Worm (Caenorhabditis elegans): ENCODE results near the gene ptr-13.

ce11 chrII:11185728-11186127, 23.4 kb upstream of the ptr-13 start, which contains the start of gene sfxn-1.2:
- TF ChIP-seq grh-1 (GFP tag; IDR thresholded peaks at IDR 0.05), result no peak
- TF ChIP-seq xbp-1 (tag; optimal IDR thresholded peaks at IDR 0.05), result no peak
- no peak for TF ChIP-seq skn-1 (tag; optimal IDR thresholded peaks at IDR 0.05)
- no peak for TF ChIP-seq fos-1 (tag; optimal IDR thresholded peaks at IDR 0.05)
